Worm (Caenorhabditis elegans): ENCODE results near the gene F31B12.3.

DNA sequence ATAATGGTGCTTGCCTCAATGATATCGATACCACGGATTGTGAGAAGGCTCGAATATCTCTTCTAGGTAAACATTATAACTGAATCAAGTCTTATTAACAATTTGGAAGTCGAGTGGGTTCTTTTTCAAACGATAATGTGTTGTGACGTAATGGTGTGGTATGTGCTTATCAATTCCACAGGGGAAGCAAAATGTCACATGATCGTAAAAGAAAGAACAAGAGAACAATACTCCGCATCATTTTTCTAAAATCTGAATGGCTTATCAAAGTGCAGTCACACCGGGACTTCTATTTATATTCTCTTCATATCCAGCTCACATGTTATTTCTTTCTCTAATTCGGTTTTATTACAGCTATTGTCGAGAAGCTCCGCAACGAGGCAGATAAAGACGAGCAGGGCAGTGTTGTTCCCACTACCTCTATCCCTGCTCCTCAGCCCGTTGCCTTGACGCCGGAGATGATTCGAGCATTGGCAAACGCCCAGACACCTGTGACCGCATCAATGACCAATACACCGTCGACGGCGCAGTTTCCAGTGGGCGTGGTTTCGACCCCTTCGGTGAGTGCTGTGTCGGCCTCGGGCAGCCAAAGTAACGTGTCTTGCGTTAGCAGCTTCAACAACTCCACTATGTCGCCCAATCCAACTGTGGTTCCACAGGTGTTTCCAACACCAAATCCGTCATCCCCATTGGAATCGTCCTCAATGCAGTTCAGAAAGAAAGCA lies 39.7 kb downstream of the F31B12.3 start:
- TF ChIP-seq ztf-23 (GFP tag; IDR thresholded peaks at IDR 0.05) (no peak), cog-1 (tag; optimal IDR thresholded peaks at IDR 0.05) (no peak), ref-1 (GFP tag; conservative IDR thresholded peaks at IDR 0.05) (no peak), tab-1 (GFP tag; IDR thresholded peaks at IDR 0.05) (no peak), flt-1 (GFP tag; IDR thresholded peaks at IDR 0.05) (no peak), ztf-29 (GFP tag; IDR thresholded peaks at IDR 0.05) (no peak)
